Worm (Caenorhabditis elegans) whole organism, midembryonic: ENCODE data around the gene R11D1.2.

Source experiments
- T22C8.4 ChIP-seq: fragments of 200-800 bp; sonication (Bioruptor generic); IDR thresholded peaks from 2 replicates; pipeline ENCODE4 v1.3.6; 2022; ENCODE audit warnings: missing genetic modification characterization, missing compliant biosample characterization
- cog-1 ChIP-seq: sonication (generic microtip); optimal IDR thresholded peaks from 2 replicates; lab custom pipeline; 2016; ENCODE audit warnings: missing genetic modification characterization, missing compliant biosample characterization
- flt-1 ChIP-seq: fragments of 200-800 bp; sonication (Bioruptor generic); IDR thresholded peaks from 2 replicates; pipeline ENCODE4 v1.3.6; 2022; ENCODE audit warnings: missing genetic modification characterization, missing compliant biosample characterization
- klf-2 ChIP-seq: fragments of 200-800 bp; sonication (Bioruptor generic); conservative IDR thresholded peaks from 2 replicates; pipeline ENCODE4 v1.3.6; 2022; ENCODE audit warnings: missing genetic modification reagents, missing genetic modification characterization, missing compliant biosample characterization
- med-1 ChIP-seq: sonication (generic microtip); optimal IDR thresholded peaks from 2 replicates; lab custom pipeline; 2017; ENCODE audit warnings: missing genetic modification characterization, mild to moderate bottlenecking, missing compliant biosample characterization, antibody characterized with exemption, missing genetic modification reagents; ENCODE audit not compliant: insufficient read depth
- ref-1 ChIP-seq: fragments of 200-800 bp; sonication (Bioruptor generic); conservative IDR thresholded peaks from 2 replicates; pipeline ENCODE4 v1.3.6; 2022; ENCODE audit warnings: missing genetic modification reagents, missing genetic modification characterization, missing compliant biosample characterization
- tab-1 ChIP-seq: fragments of 200-800 bp; sonication (Bioruptor generic); IDR thresholded peaks from 2 replicates; pipeline ENCODE4 v1.3.6; 2022; ENCODE audit warnings: missing genetic modification characterization, missing compliant biosample characterization
- ztf-23 ChIP-seq: fragments of 200-800 bp; sonication (Bioruptor generic); IDR thresholded peaks from 2 replicates; pipeline ENCODE4 v1.3.6; 2022; ENCODE audit warnings: missing genetic modification reagents, missing genetic modification characterization, missing compliant biosample characterization
- ztf-29 ChIP-seq: fragments of 200-800 bp; sonication (Bioruptor generic); IDR thresholded peaks from 2 replicates; pipeline ENCODE4 v1.3.6; 2022; ENCODE audit warnings: missing genetic modification reagents, missing genetic modification characterization, missing compliant biosample characterization

DNA sequence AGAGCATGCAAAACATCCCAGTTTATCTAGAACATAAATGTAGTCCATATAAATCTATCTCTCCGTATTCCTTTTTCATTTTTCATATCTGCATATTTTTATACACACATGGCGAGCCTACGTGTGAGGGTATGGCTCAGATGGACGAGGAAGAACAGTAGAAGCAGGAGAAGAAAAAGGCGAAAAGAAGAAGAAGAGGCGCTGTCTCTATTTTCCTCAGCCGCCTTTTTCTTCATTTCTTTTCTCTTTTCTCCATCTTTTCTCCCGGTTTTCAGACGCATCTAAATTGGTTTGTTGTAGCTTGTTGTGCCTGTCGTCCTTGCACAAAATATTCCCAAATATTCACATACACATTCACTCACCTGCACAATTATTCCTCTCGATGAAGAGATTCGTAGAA, 12.4 kb upstream of the R11D1.2 start, which contains the start of gene K10C8.4:
- TF ChIP-seq ztf-23 (GFP tag; lab: Robert Waterston, UW) = no peak
- TF ChIP-seq tab-1 (GFP tag; lab: Robert Waterston, UW) = no peak
- no peak for TF ChIP-seq klf-2
- no peak for TF ChIP-seq med-1 (GFP tag; lab: Kevin White, UChicago)
- no peak for TF ChIP-seq cog-1 (tag; lab: Kevin White, UChicago)
- TF ChIP-seq ztf-29 (GFP tag; lab: Robert Waterston, UW) = no peak
- no peak for TF ChIP-seq T22C8.4 (GFP tag; lab: Robert Waterston, UW)
- no peak for TF ChIP-seq flt-1 (GFP tag; lab: Robert Waterston, UW)
- TF ChIP-seq ref-1 = no peak
